Fruit fly (Drosophila melanogaster): ENCODE data around the gene CG33985.

CG33985 gene

dm6 chr3L:15563058-15563850 lies 36.6 kb upstream of the CG33985 start, which contains the start of the genes CG7739 and SCCRO (continued):
- TF ChIP-seq sc (optimal IDR thresholded peaks at IDR 0.05) (no peak), sc (GFP tag; optimal IDR thresholded peaks at IDR 0.05) (no peak), CG12299 (tag; optimal IDR thresholded peaks at IDR 0.05) (peak; percentile 22), CG8359 (GFP tag; optimal IDR thresholded peaks at IDR 0.05; ENCODE audit: borderline replicate concordance) (no peak), E2f1 (GFP tag; IDR thresholded peaks at IDR 0.05) (peak; percentile 80), MESR4 (GFP tag; optimal IDR thresholded peaks at IDR 0.05) (peak; percentile 92), CG6791 (GFP tag; IDR thresholded peaks at IDR 0.05; ENCODE audit: partially characterized antibody) (peak; percentile 46; the same call in 2 of the 3 replicates), Hr3 (GFP tag; optimal IDR thresholded peaks at IDR 0.05) (peak; percentile 48), CG8281 (tag; optimal IDR thresholded peaks at IDR 0.05) (no peak), bigmax (GFP tag; optimal IDR thresholded peaks at IDR 0.05) (no peak), dati (GFP tag; IDR thresholded peaks at IDR 0.05) (no peak), BEAF-32 (GFP tag; optimal IDR thresholded peaks at IDR 0.05) (peak; percentile 67), CG2875 (GFP tag; optimal IDR thresholded peaks at IDR 0.05) (no peak), Dip2 (GFP tag; IDR thresholded peaks at IDR 0.05) (no peak), CG2889 (GFP tag; IDR thresholded peaks at IDR 0.05) (peak; percentile 56; the same call in 1 of the 3 replicates), CG3995 (GFP tag; optimal IDR thresholded peaks at IDR 0.05) (peak; percentile 93), Nf-YC (tag; optimal IDR thresholded peaks at IDR 0.05) (peak; percentile 61), CG11723 (GFP tag; optimal IDR thresholded peaks at IDR 0.05) (no peak), slp2 (GFP tag; optimal IDR thresholded peaks at IDR 0.05) (no peak), wor (GFP tag; IDR thresholded peaks at IDR 0.05) (no peak), psq (GFP tag; optimal IDR thresholded peaks at IDR 0.05) (peak; percentile 50), CG33557 (GFP tag; optimal IDR thresholded peaks at IDR 0.05) (no peak), CG9817 (tag; optimal IDR thresholded peaks at IDR 0.05) (peak; percentile 71), CG3847 (GFP tag; IDR thresholded peaks at IDR 0.05) (peak; percentile 53), hb (GFP tag; IDR thresholded peaks at IDR 0.05; ENCODE audit: partially characterized antibody) (no peak), Vsx1 (GFP tag; optimal IDR thresholded peaks at IDR 0.05) (no peak), Hmr (GFP tag; optimal IDR thresholded peaks at IDR 0.05) (peak; percentile 42), stc (GFP tag; IDR thresholded peaks at IDR 0.05) (peak; percentile 54; the same call in 1 of the 2 replicates), CG15073 (GFP tag; optimal IDR thresholded peaks at IDR 0.05) (peak; percentile 96), row (GFP tag; IDR thresholded peaks at IDR 0.05) (peak; percentile 66), fd3F (GFP tag; optimal IDR thresholded peaks at IDR 0.05) (peak; percentile 59), fd96Cb (tag; optimal IDR thresholded peaks at IDR 0.05) (peak; percentile 33), Ets65A (GFP tag) (peak; percentile 92), Oli (tag; optimal IDR thresholded peaks at IDR 0.05) (peak; percentile 29), sim (GFP tag; IDR thresholded peaks at IDR 0.05) (no peak), vfl (GFP tag; optimal IDR thresholded peaks at IDR 0.05) (peak; percentile 14), CG5953 (GFP tag; IDR thresholded peaks at IDR 0.05) (no peak), CG32767 (GFP tag; IDR thresholded peaks at IDR 0.05) (peak; percentile 43; the same call in 1 of the 2 replicates), ATbp (GFP tag; optimal IDR thresholded peaks at IDR 0.05) (no peak), da (GFP tag; optimal IDR thresholded peaks at IDR 0.05) (no peak), sens-2 (GFP tag; IDR thresholded peaks at IDR 0.05) (no peak), hth (optimal IDR thresholded peaks at IDR 0.05) (no peak), disco-r (GFP tag; optimal IDR thresholded peaks at IDR 0.05) (no peak), abd-A (tag; optimal IDR thresholded peaks at IDR 0.05) (no peak), zf30C (GFP tag; optimal IDR thresholded peaks at IDR 0.05) (no peak), sqz (GFP tag; optimal IDR thresholded peaks at IDR 0.05) (no peak), HLH4C (GFP tag; IDR thresholded peaks at IDR 0.05; ENCODE audit: partially characterized antibody) (no peak; the same call in 1 of the 3 replicates), bbx (GFP tag; IDR thresholded peaks at IDR 0.05; ENCODE audit: partially characterized antibody) (peak; percentile 50; the same call in 1 of the 2 replicates), Rx (GFP tag; IDR thresholded peaks at IDR 0.05) (peak; percentile 52; the same call in 1 of the 2 replicates)

All from whole organism, embryonic.